ENCODE assay signal across 5 worm cellular contexts in the genomic region with DNA sequence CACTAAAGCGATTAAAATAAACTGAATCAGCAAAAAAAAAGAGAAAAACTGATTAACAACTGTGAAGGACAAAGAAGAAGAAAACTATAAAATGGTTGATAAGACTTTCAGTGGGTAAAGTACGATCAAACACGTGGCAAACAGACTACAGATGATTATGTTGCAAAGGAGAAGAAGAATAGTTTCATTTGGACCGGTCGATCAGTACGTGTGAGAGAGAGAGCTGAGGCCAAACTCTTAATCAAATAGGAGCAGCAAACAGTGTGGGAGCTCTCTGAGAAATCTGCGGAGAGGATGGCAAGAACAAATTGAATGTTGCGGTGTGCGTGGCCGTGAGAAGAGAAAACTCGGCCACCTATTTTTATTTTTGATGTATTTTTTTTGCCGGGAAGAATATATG.
A peak's percentile ranks its signal among the peaks of the same experiment; 100 is the strongest.
TF ChIP-seq lines count a peak whose summit lies in the region.

No protein-coding gene starts in this region.

TF ChIP-seq in whole organism, L1 larva, 84 proteins besides CTCF, POLR2A, EP300 and RAD21 (continued from another document and continues in another):
- TF ChIP-seq nhr-84 (tag; optimal IDR thresholded peaks at IDR 0.05; lab: Kevin White, UChicago) (no peak), C16A3.4 (tag; optimal IDR thresholded peaks at IDR 0.05; lab: Kevin White, UChicago) (peak; percentile 17), swsn-7 (tag; optimal IDR thresholded peaks at IDR 0.05; lab: Kevin White, UChicago) (peak; percentile 7), unc-62 (GFP tag; optimal IDR thresholded peaks at IDR 0.05; lab: Kevin White, UChicago) (no peak), ama-1 (optimal IDR thresholded peaks at IDR 0.05; lab: Kevin White, UChicago) (no peak), snpc-4 (tag; optimal IDR thresholded peaks at IDR 0.05; lab: Kevin White, UChicago) (no peak), efl-3 (GFP tag; optimal IDR thresholded peaks at IDR 0.05; lab: Kevin White, UChicago) (no peak), elt-3 (tag; optimal IDR thresholded peaks at IDR 0.05; lab: Kevin White, UChicago) (peak in 3 of 6 experiments; percentile 60 to 90 (median 80)), irx-1 (tag; optimal IDR thresholded peaks at IDR 0.05; lab: Kevin White, UChicago) (no peak), nhr-20 (tag; optimal IDR thresholded peaks at IDR 0.05; lab: Kevin White, UChicago) (peak; percentile 71), snu-23 (GFP tag; optimal IDR thresholded peaks at IDR 0.05; lab: Kevin White, UChicago) (peak; percentile 32), ceh-82 (tag; optimal IDR thresholded peaks at IDR 0.05; lab: Kevin White, UChicago) (no peak), nhr-237 (tag; optimal IDR thresholded peaks at IDR 0.05; lab: Kevin White, UChicago) (no peak), ztf-4 (tag; optimal IDR thresholded peaks at IDR 0.05; lab: Kevin White, UChicago) (no peak), nhr-85 (tag; lab: Kevin White, UChicago) (peak; percentile 56), zip-4 (GFP tag; optimal IDR thresholded peaks at IDR 0.05; lab: Kevin White, UChicago) (no peak), efl-1 (optimal IDR thresholded peaks at IDR 0.05; lab: Kevin White, UChicago) (no peak), efl-1 (GFP tag; optimal IDR thresholded peaks at IDR 0.05 in 1 of 2; lab: Kevin White, UChicago) (peak in 1 of 2 experiments; percentile 78), nhr-90 (tag; optimal IDR thresholded peaks at IDR 0.05; lab: Kevin White, UChicago; ENCODE audit: poor library complexity) (peak; percentile 52), pax-3 (tag; optimal IDR thresholded peaks at IDR 0.05; lab: Kevin White, UChicago) (no peak), dsc-1 (tag; optimal IDR thresholded peaks at IDR 0.05; lab: Kevin White, UChicago) (no peak), aha-1 (tag; optimal IDR thresholded peaks at IDR 0.05; lab: Kevin White, UChicago) (no peak), alr-1 (tag; optimal IDR thresholded peaks at IDR 0.05; lab: Kevin White, UChicago; ENCODE audit: borderline replicate concordance) (no peak), nhr-19 (GFP tag; conservative IDR thresholded peaks at IDR 0.05; lab: Robert Waterston, UW) (peak; percentile 42; the same call in 1 of the 2 replicates), lsy-2 (tag; optimal IDR thresholded peaks at IDR 0.05; lab: Kevin White, UChicago) (peak in 1 of 2 experiments; percentile 19)

TF ChIP-seq in whole organism, L2 larva, 48 proteins besides CTCF, POLR2A, EP300 and RAD21 (continued from another document):
- TF ChIP-seq alr-1 (tag; optimal IDR thresholded peaks at IDR 0.05; lab: Kevin White, UChicago) (no peak), lin-13 (GFP tag; optimal IDR thresholded peaks at IDR 0.05; lab: Kevin White, UChicago) (peak; percentile 5), aly-2 (tag; optimal IDR thresholded peaks at IDR 0.05; lab: Kevin White, UChicago) (no peak), Y55F3AM.14 (GFP tag; optimal IDR thresholded peaks at IDR 0.05; lab: Kevin White, UChicago) (no peak), elt-3 (tag; optimal IDR thresholded peaks at IDR 0.05; lab: Kevin White, UChicago) (no peak)

TF ChIP-seq in whole organism, L3 larva, 47 proteins besides CTCF, POLR2A, EP300 and RAD21 (continued from another document):
- TF ChIP-seq daf-12 (tag; optimal IDR thresholded peaks at IDR 0.05; lab: Kevin White, UChicago) = no peak

TF ChIP-seq in whole organism, L4 larva, 104 proteins besides CTCF, POLR2A, EP300 and RAD21 (continued from another document and continues in another):
- no peak for TF ChIP-seq nhr-25 (tag; optimal IDR thresholded peaks at IDR 0.05; lab: Kevin White, UChicago; ENCODE audit: borderline replicate concordance, insufficient read depth)
- no peak for TF ChIP-seq Y48G9A.11 (GFP tag; IDR thresholded peaks at IDR 0.05; lab: Robert Waterston, UW)
- TF ChIP-seq Y75B8A.6 (GFP tag; IDR thresholded peaks at IDR 0.05; lab: Robert Waterston, UW) = 0 out of 2 replicates have a peak, but pooled peaks have one; percentile 57
- no peak for TF ChIP-seq ztf-7 (tag; optimal IDR thresholded peaks at IDR 0.05; lab: Kevin White, UChicago)
- TF ChIP-seq dmd-9 (GFP tag; IDR thresholded peaks at IDR 0.05; lab: Robert Waterston, UW) = no peak
- no peak for TF ChIP-seq R02D3.7 (tag; optimal IDR thresholded peaks at IDR 0.05; lab: Kevin White, UChicago)
- TF ChIP-seq mep-1 (tag; optimal IDR thresholded peaks at IDR 0.05; lab: Kevin White, UChicago) = peak; percentile 33
- no peak for TF ChIP-seq unc-39 (tag; optimal IDR thresholded peaks at IDR 0.05; lab: Kevin White, UChicago)
- TF ChIP-seq F37D6.2 (tag; optimal IDR thresholded peaks at IDR 0.05; lab: Kevin White, UChicago) = no peak
- no peak for TF ChIP-seq fos-1 (tag; optimal IDR thresholded peaks at IDR 0.05; lab: Kevin White, UChicago)
- TF ChIP-seq ceh-32 (tag; optimal IDR thresholded peaks at IDR 0.05; lab: Kevin White, UChicago; ENCODE audit: poor library complexity) = no peak
- TF ChIP-seq pha-4 (GFP tag; IDR thresholded peaks at IDR 0.05; lab: Robert Waterston, UW) = no peak
- TF ChIP-seq pha-4 (tag; optimal IDR thresholded peaks at IDR 0.05; lab: Kevin White, UChicago) = no peak
- TF ChIP-seq lin-39 (tag; optimal IDR thresholded peaks at IDR 0.05; lab: Kevin White, UChicago) = no peak
- no peak for TF ChIP-seq ceh-62 (tag; optimal IDR thresholded peaks at IDR 0.05; lab: Kevin White, UChicago)
- TF ChIP-seq T20F7.1 (GFP tag; optimal IDR thresholded peaks at IDR 0.05; lab: Kevin White, UChicago) = peak; percentile 29
- TF ChIP-seq saeg-2 (GFP tag; IDR thresholded peaks at IDR 0.05; lab: Robert Waterston, UW) = no peak
- TF ChIP-seq nhr-77 (tag; optimal IDR thresholded peaks at IDR 0.05; lab: Kevin White, UChicago) = peak; percentile 65
- TF ChIP-seq dpl-1 (GFP tag; optimal IDR thresholded peaks at IDR 0.05; lab: Kevin White, UChicago) = no peak
- TF ChIP-seq gei-8 (GFP tag; optimal IDR thresholded peaks at IDR 0.05; lab: Kevin White, UChicago) = no peak
- no peak for TF ChIP-seq daf-19 (GFP tag; conservative IDR thresholded peaks at IDR 0.05; lab: Robert Waterston, UW)
- TF ChIP-seq nhr-41 (GFP tag; IDR thresholded peaks at IDR 0.05; lab: Robert Waterston, UW) = no peak
- TF ChIP-seq lin-13 (GFP tag; optimal IDR thresholded peaks at IDR 0.05; lab: Kevin White, UChicago) = no peak
- TF ChIP-seq nhr-102 (tag; optimal IDR thresholded peaks at IDR 0.05; lab: Kevin White, UChicago) = no peak
- 0 out of 2 replicates have a peak, but pooled peaks have one; percentile 16 for TF ChIP-seq lin-38 (GFP tag; IDR thresholded peaks at IDR 0.05; lab: Robert Waterston, UW)
- TF ChIP-seq D1046.2 (GFP tag; IDR thresholded peaks at IDR 0.05; lab: Robert Waterston, UW) = no peak
- no peak for TF ChIP-seq nhr-237 (tag; optimal IDR thresholded peaks at IDR 0.05; lab: Kevin White, UChicago)
- no peak for TF ChIP-seq zfp-2 (tag; optimal IDR thresholded peaks at IDR 0.05; lab: Kevin White, UChicago)
- peak; percentile 31 for TF ChIP-seq nhr-10 (tag; optimal IDR thresholded peaks at IDR 0.05; lab: Kevin White, UChicago)
- TF ChIP-seq ama-1 (optimal IDR thresholded peaks at IDR 0.05; lab: Kevin White, UChicago) = no peak
- no peak for TF ChIP-seq ctbp-1 (GFP tag; IDR thresholded peaks at IDR 0.05; lab: Robert Waterston, UW)
- no peak for TF ChIP-seq unc-62 (GFP tag; optimal IDR thresholded peaks at IDR 0.05 in 1 of 2; lab: Kevin White, UChicago)
- TF ChIP-seq unc-62 (tag; optimal IDR thresholded peaks at IDR 0.05; lab: Kevin White, UChicago) = no peak
- TF ChIP-seq nhr-28 (tag; optimal IDR thresholded peaks at IDR 0.05; lab: Kevin White, UChicago) = peak; percentile 79
- no peak for TF ChIP-seq attf-4 (tag; optimal IDR thresholded peaks at IDR 0.05; lab: Kevin White, UChicago)
- peak; percentile 9 for TF ChIP-seq duxl-1 (tag; optimal IDR thresholded peaks at IDR 0.05; lab: Kevin White, UChicago; ENCODE audit: poor library complexity)
- peak; percentile 12 for TF ChIP-seq nhr-48 (tag; optimal IDR thresholded peaks at IDR 0.05; lab: Kevin White, UChicago)
- TF ChIP-seq egl-43 (GFP tag; IDR thresholded peaks at IDR 0.05; lab: Robert Waterston, UW) = no peak
- TF ChIP-seq rbr-2 (tag; optimal IDR thresholded peaks at IDR 0.05; lab: Kevin White, UChicago) = no peak
- TF ChIP-seq php-3 (GFP tag; IDR thresholded peaks at IDR 0.05; lab: Robert Waterston, UW) = no peak; the same call in 1 of the 2 replicates
- no peak for TF ChIP-seq nhr-6 (tag; optimal IDR thresholded peaks at IDR 0.05; lab: Kevin White, UChicago)
- TF ChIP-seq hlh-11 (tag; optimal IDR thresholded peaks at IDR 0.05; lab: Kevin White, UChicago) = peak; percentile 86
- TF ChIP-seq madf-5 (GFP tag; IDR thresholded peaks at IDR 0.05; lab: Robert Waterston, UW) = no peak
- 0 out of 2 replicates have a peak, but pooled peaks have one; percentile 23 for TF ChIP-seq lin-1 (GFP tag; IDR thresholded peaks at IDR 0.05; lab: Robert Waterston, UW)
- no peak for TF ChIP-seq spr-3 (GFP tag; optimal IDR thresholded peaks at IDR 0.05; lab: Kevin White, UChicago)
- no peak for TF ChIP-seq snpc-4 (tag; optimal IDR thresholded peaks at IDR 0.05; lab: Kevin White, UChicago)
- no peak for TF ChIP-seq ztf-11 (tag; optimal IDR thresholded peaks at IDR 0.05; lab: Kevin White, UChicago)
- no peak for TF ChIP-seq lir-3 (tag; optimal IDR thresholded peaks at IDR 0.05; lab: Kevin White, UChicago)
- TF ChIP-seq arid-1 (GFP tag; conservative IDR thresholded peaks at IDR 0.05; lab: Robert Waterston, UW) = 0 out of 2 replicates have a peak, but pooled peaks have one; percentile 27
- TF ChIP-seq daf-8 (GFP tag; IDR thresholded peaks at IDR 0.05; lab: Robert Waterston, UW) = no peak

TF ChIP-seq in whole organism, young adult, 124 proteins besides CTCF, POLR2A, EP300 and RAD21 (continued from another document):
- no peak for TF ChIP-seq rcor-1 (GFP tag; IDR thresholded peaks at IDR 0.05; lab: Robert Waterston, UW)
- TF ChIP-seq T07F8.4 (tag; optimal IDR thresholded peaks at IDR 0.05; lab: Kevin White, UChicago) = no peak
- no peak for TF ChIP-seq hsf-1 (GFP tag; IDR thresholded peaks at IDR 0.05; lab: Robert Waterston, UW)
- no peak for TF ChIP-seq B0019.2 (GFP tag; conservative IDR thresholded peaks at IDR 0.05; lab: Robert Waterston, UW)
- no peak for TF ChIP-seq B0261.1 (tag; optimal IDR thresholded peaks at IDR 0.05; lab: Kevin White, UChicago)
- peak; percentile 18 for TF ChIP-seq atf-7 (tag; optimal IDR thresholded peaks at IDR 0.05; lab: Kevin White, UChicago)
- no peak for TF ChIP-seq mxl-1 (tag; optimal IDR thresholded peaks at IDR 0.05; lab: Kevin White, UChicago)
- TF ChIP-seq cebp-2 (GFP tag; IDR thresholded peaks at IDR 0.05; lab: Robert Waterston, UW) = 0 out of 2 replicates have a peak, but pooled peaks have one; percentile 66
- peak; percentile 11 for TF ChIP-seq lin-40 (tag; optimal IDR thresholded peaks at IDR 0.05; lab: Kevin White, UChicago)
- no peak for TF ChIP-seq lin-54 (GFP tag; optimal IDR thresholded peaks at IDR 0.05; lab: Kevin White, UChicago)
- TF ChIP-seq snpc-3.4 (tag; optimal IDR thresholded peaks at IDR 0.05; lab: Kevin White, UChicago) = no peak
- TF ChIP-seq mcd-1 (GFP tag; IDR thresholded peaks at IDR 0.05; lab: Robert Waterston, UW) = 0 out of 2 replicates have a peak, but pooled peaks have one; percentile 20
- no peak for TF ChIP-seq repo-1 (tag; optimal IDR thresholded peaks at IDR 0.05; lab: Kevin White, UChicago)
- TF ChIP-seq lin-26 (GFP tag; IDR thresholded peaks at IDR 0.05; lab: Robert Waterston, UW) = peak; percentile 26; the same call in 1 of the 2 replicates
- TF ChIP-seq akir-1 (GFP tag; optimal IDR thresholded peaks at IDR 0.05; lab: Kevin White, UChicago) = no peak
- TF ChIP-seq nfya-1 (tag; optimal IDR thresholded peaks at IDR 0.05; lab: Kevin White, UChicago; ENCODE audit: borderline replicate concordance, insufficient read depth) = no peak
